Worm (Caenorhabditis elegans) whole organism, early embryonic: ENCODE measurements around the gene C06G4.6.

Source experiments
- B0310.2 ChIP-seq: sonication (generic microtip); optimal IDR thresholded peaks from 2 replicates; lab custom pipeline; 2016; ENCODE audit warnings: mild to moderate bottlenecking, missing genetic modification characterization, missing compliant biosample characterization
- ama-1 ChIP-seq: fragments of 150-350 bp; optimal IDR thresholded peaks from 2 replicates; lab custom pipeline; 2014
- ets-7 ChIP-seq: sonication (generic microtip); optimal IDR thresholded peaks from 2 replicates; lab custom pipeline; 2016; ENCODE audit warnings: missing genotype, missing genetic modification characterization, missing compliant biosample characterization
- flt-1 ChIP-seq: fragments of 200-800 bp; sonication (Bioruptor generic); IDR thresholded peaks from 2 replicates; pipeline ENCODE4 v1.3.6; 2022; ENCODE audit warnings: missing genetic modification characterization, missing compliant biosample characterization
- hmg-4 ChIP-seq: fragments of 200-800 bp; sonication (Bioruptor generic); optimal IDR thresholded peaks from 2 replicates; lab custom pipeline; 2018; ENCODE audit warnings: mild to moderate bottlenecking, missing genetic modification characterization, missing compliant biosample characterization
- pes-1 ChIP-seq: fragments of 200-800 bp; sonication (Bioruptor generic); IDR thresholded peaks from 2 replicates; pipeline ENCODE4 v1.3.6; 2022; ENCODE audit warnings: missing genetic modification reagents, missing genetic modification characterization, missing compliant biosample characterization
- sea-1 ChIP-seq: fragments of 200-800 bp; sonication (Bioruptor generic); conservative IDR thresholded peaks from 2 replicates; pipeline ENCODE4 v1.3.6; 2022; ENCODE audit warnings: missing genetic modification characterization, missing compliant biosample characterization
- tbx-11 ChIP-seq: fragments of 200-800 bp; sonication (Bioruptor generic); IDR thresholded peaks from 2 replicates; pipeline ENCODE4 v1.3.6; 2022; ENCODE audit warnings: missing genetic modification characterization, missing compliant biosample characterization

- no peak for TF ChIP-seq ama-1 (lab: Kevin White, UChicago)
- no peak for TF ChIP-seq tbx-11 (GFP tag; lab: Robert Waterston, UW)
- no peak for TF ChIP-seq flt-1
- no peak for TF ChIP-seq sea-1 (GFP tag; lab: Robert Waterston, UW)
- no peak for TF ChIP-seq hmg-4 (GFP tag; lab: Kevin White, UChicago)
- TF ChIP-seq pes-1 (GFP tag; lab: Robert Waterston, UW), result no peak
- no peak for TF ChIP-seq ets-7
- no peak for TF ChIP-seq B0310.2 (tag; lab: Kevin White, UChicago)
These were observed 2.6 kb upstream of the C06G4.6 start for ce11 chrIII:8001557-8001956.
